Worm (Caenorhabditis elegans) whole organism, L1 larva: ENCODE measurements around the gene F07C3.2.

Experiments
- C16A3.4 ChIP-seq: fragments of 150-350 bp; optimal IDR thresholded peaks from 2 replicates; lab custom pipeline; 2014; ENCODE audit warnings: missing biosample characterization, missing genetic modification characterization
- Y116A8C.19 ChIP-seq: sonication (generic microtip); optimal IDR thresholded peaks from 2 replicates; lab custom pipeline; 2016; ENCODE audit warnings: missing compliant biosample characterization, missing genetic modification characterization, borderline replicate concordance
- alr-1 ChIP-seq: fragments of 200-800 bp; sonication (Bioruptor generic); optimal IDR thresholded peaks from 2 replicates; lab custom pipeline; 2018; ENCODE audit warnings: borderline replicate concordance, mild to moderate bottlenecking, missing genetic modification characterization, missing compliant biosample characterization
- aly-2 ChIP-seq: fragments of 150-350 bp; optimal IDR thresholded peaks from 2 replicates; lab custom pipeline; 2014; ENCODE audit warnings: missing biosample characterization, missing genetic modification characterization
- ceh-88 ChIP-seq: fragments of 200-800 bp; sonication (Bioruptor generic); IDR thresholded peaks from 2 replicates; pipeline ENCODE4 v1.3.6; 2022; ENCODE audit warnings: missing genetic modification characterization, missing compliant biosample characterization
- efl-1 ChIP-seq, 4 experiments: fragments of 150-350 bp; optimal IDR thresholded peaks in 3 of 4; peaks in 1 of 4; 1 replicate in 1 of 4; 2 replicates in 3 of 4; lab custom pipeline; 2014; ENCODE audit warnings: missing biosample characterization in 2 of 4, missing genetic modification characterization in 2 of 4, missing genetic modification reagents in 2 of 4
- egl-27 ChIP-seq, 2 experiments: fragments of 150-350 bp in 1 of 2; sonication (generic microtip); optimal IDR thresholded peaks; 3 replicates each; lab custom pipeline; 2017 to 2018; ENCODE audit warnings: missing biosample characterization in 2 of 2, missing genetic modification characterization in 2 of 2, missing genetic modification reagents in 2 of 2
- elt-2 ChIP-seq: sonication (generic microtip); optimal IDR thresholded peaks from 2 replicates; lab custom pipeline; 2016; ENCODE audit warnings: missing genetic modification characterization, mild to moderate bottlenecking, inconsistent platforms, missing compliant biosample characterization, missing genetic modification reagents
- elt-3 ChIP-seq, 6 experiments: fragments of 150-350 bp in 1 of 6; sonication (generic microtip); optimal IDR thresholded peaks; 2 replicates each; lab custom pipeline; 2017 to 2018; ENCODE audit warnings: missing biosample characterization in 6 of 6, missing genetic modification characterization in 6 of 6, inconsistent platforms in 1 of 6
- ets-5 ChIP-seq: fragments of 200-800 bp; sonication (Bioruptor generic); IDR thresholded peaks from 2 replicates; pipeline ENCODE4 v1.3.6; 2022; ENCODE audit warnings: missing genetic modification characterization, missing compliant biosample characterization
- fkh-8 ChIP-seq: sonication (generic microtip); optimal IDR thresholded peaks from 2 replicates; lab custom pipeline; 2016; ENCODE audit warnings: mild to moderate bottlenecking, missing genetic modification characterization, missing compliant biosample characterization
- fos-1 ChIP-seq: fragments of 150-350 bp; optimal IDR thresholded peaks from 2 replicates; lab custom pipeline; 2014; ENCODE audit warnings: missing biosample characterization, missing genetic modification characterization
- hlh-17 ChIP-seq: fragments of 200-800 bp; sonication (Bioruptor generic); optimal IDR thresholded peaks from 2 replicates; lab custom pipeline; 2018; ENCODE audit warnings: missing genetic modification characterization, mild to moderate bottlenecking, missing compliant biosample characterization, moderate library complexity, borderline replicate concordance
- hlh-4 ChIP-seq: sonication (generic microtip); optimal IDR thresholded peaks from 2 replicates; lab custom pipeline; 2016; ENCODE audit warnings: mild to moderate bottlenecking, missing genetic modification characterization, missing compliant biosample characterization
- hpl-2 ChIP-seq: fragments of 150-350 bp; optimal IDR thresholded peaks from 2 replicates; lab custom pipeline; 2014; ENCODE audit warnings: missing biosample characterization, missing genetic modification reagents, missing genetic modification characterization
- isw-1 ChIP-seq: fragments of 200-800 bp; sonication (Bioruptor generic); IDR thresholded peaks from 2 replicates; pipeline ENCODE4 v1.3.6; 2022; ENCODE audit warnings: missing genetic modification characterization, missing compliant biosample characterization
- jun-1 ChIP-seq: fragments of 150-350 bp; optimal IDR thresholded peaks from 2 replicates; lab custom pipeline; 2014; ENCODE audit warnings: missing biosample characterization, missing genetic modification reagents, missing genetic modification characterization
- lin-14 ChIP-seq: fragments of 200-800 bp; sonication (Bioruptor generic); optimal IDR thresholded peaks from 2 replicates; lab custom pipeline; 2018; ENCODE audit warnings: mild to moderate bottlenecking, missing genetic modification characterization, moderate library complexity, missing compliant biosample characterization
- lin-35 ChIP-seq, 2 experiments: fragments of 150-350 bp; optimal IDR thresholded peaks; 2 replicates each; lab custom pipeline; 2014; ENCODE audit warnings: missing biosample characterization in 2 of 2, missing genetic modification characterization in 2 of 2, missing genetic modification reagents in 2 of 2
- lin-39 ChIP-seq: fragments of 150-350 bp; optimal IDR thresholded peaks from 2 replicates; lab custom pipeline; 2014; ENCODE audit warnings: missing biosample characterization, missing genetic modification reagents, missing genetic modification characterization
- lir-3 ChIP-seq: sonication (generic microtip); optimal IDR thresholded peaks from 2 replicates; lab custom pipeline; 2016; ENCODE audit warnings: mild to moderate bottlenecking, missing genetic modification characterization, moderate library complexity, missing compliant biosample characterization; ENCODE audit not compliant: poor library complexity
- lsy-2 ChIP-seq, 2 experiments: fragments of 150-350 bp; optimal IDR thresholded peaks; 2 replicates each; lab custom pipeline; 2014; ENCODE audit warnings: missing biosample characterization in 2 of 2, missing genetic modification characterization in 2 of 2
- mab-9 ChIP-seq: fragments of 200-800 bp; sonication (Bioruptor generic); IDR thresholded peaks from 2 replicates; pipeline ENCODE4 v1.3.6; 2022; ENCODE audit warnings: missing genetic modification reagents, missing genetic modification characterization, missing compliant biosample characterization
- mdl-1 ChIP-seq, 2 experiments: fragments of 150-350 bp; optimal IDR thresholded peaks; 2 replicates each; lab custom pipeline; 2014 to 2017; ENCODE audit warnings: missing biosample characterization in 2 of 2, missing genetic modification characterization in 2 of 2, inconsistent platforms in 1 of 2
- mep-1 ChIP-seq: fragments of 150-350 bp; optimal IDR thresholded peaks from 2 replicates; lab custom pipeline; 2014; ENCODE audit warnings: missing biosample characterization, missing genetic modification characterization
- nhr-20 ChIP-seq: sonication (generic microtip); optimal IDR thresholded peaks from 2 replicates; lab custom pipeline; 2016; ENCODE audit warnings: mild to moderate bottlenecking, missing genetic modification characterization, missing compliant biosample characterization
- nhr-28 ChIP-seq: fragments of 150-350 bp; optimal IDR thresholded peaks from 2 replicates; lab custom pipeline; 2014; ENCODE audit warnings: missing biosample characterization, missing genetic modification characterization
- nhr-71 ChIP-seq: sonication (generic microtip); optimal IDR thresholded peaks from 2 replicates; lab custom pipeline; 2016; ENCODE audit warnings: mild to moderate bottlenecking, missing genetic modification characterization, moderate library complexity, missing compliant biosample characterization
- nhr-76 ChIP-seq: sonication (generic microtip); optimal IDR thresholded peaks from 2 replicates; lab custom pipeline; 2017; ENCODE audit warnings: missing biosample characterization, missing genetic modification characterization
- nhr-85 ChIP-seq: sonication (generic microtip); peaks from one replicate; lab custom pipeline; 2016; ENCODE audit warnings: missing genetic modification characterization, inconsistent platforms, missing compliant biosample characterization
- pag-3 ChIP-seq: sonication (generic microtip); optimal IDR thresholded peaks from 2 replicates; lab custom pipeline; 2017; ENCODE audit warnings: missing genetic modification characterization, mild to moderate bottlenecking, missing compliant biosample characterization, antibody characterized with exemption, borderline replicate concordance; ENCODE audit not compliant: insufficient read depth
- pqm-1 ChIP-seq: sonication (generic microtip); optimal IDR thresholded peaks from 3 replicates; lab custom pipeline; 2017; ENCODE audit warnings: missing biosample characterization, missing genetic modification characterization
- rnt-1 ChIP-seq: sonication (generic microtip); optimal IDR thresholded peaks from 2 replicates; lab custom pipeline; 2016; ENCODE audit warnings: mild to moderate bottlenecking, missing genetic modification characterization, moderate library complexity, missing compliant biosample characterization
- snu-23 ChIP-seq: sonication (generic microtip); optimal IDR thresholded peaks from 2 replicates; lab custom pipeline; 2016; ENCODE audit warnings: missing genetic modification characterization, missing compliant biosample characterization
- sox-4 ChIP-seq: sonication (generic microtip); optimal IDR thresholded peaks from 2 replicates; lab custom pipeline; 2016; ENCODE audit warnings: missing genetic modification characterization, missing compliant biosample characterization
- sup-37 ChIP-seq: fragments of 200-800 bp; sonication (Bioruptor generic); optimal IDR thresholded peaks from 2 replicates; lab custom pipeline; 2018; ENCODE audit warnings: mild to moderate bottlenecking, missing genetic modification characterization, missing compliant biosample characterization
- swsn-7 ChIP-seq: sonication (generic microtip); optimal IDR thresholded peaks from 2 replicates; lab custom pipeline; 2016; ENCODE audit warnings: missing genetic modification characterization, missing compliant biosample characterization
- unc-130 ChIP-seq: fragments of 150-350 bp; optimal IDR thresholded peaks from 2 replicates; lab custom pipeline; 2017; ENCODE audit warnings: missing biosample characterization, missing genetic modification characterization, inconsistent platforms
- unc-98 ChIP-seq: fragments of 200-800 bp; sonication (Bioruptor generic); IDR thresholded peaks from 2 replicates; pipeline ENCODE4 v1.3.6; 2022; ENCODE audit warnings: missing genetic modification characterization, missing compliant biosample characterization
- vab-15 ChIP-seq: sonication (generic microtip); optimal IDR thresholded peaks from 2 replicates; lab custom pipeline; 2017; ENCODE audit warnings: missing genotype, mild to moderate bottlenecking, missing genetic modification characterization, missing compliant biosample characterization
- xbp-1 ChIP-seq: sonication (generic microtip); optimal IDR thresholded peaks from 2 replicates; lab custom pipeline; 2016; ENCODE audit warnings: missing genetic modification characterization, missing compliant biosample characterization
- zag-1 ChIP-seq: fragments of 150-350 bp; optimal IDR thresholded peaks from 2 replicates; lab custom pipeline; 2014; ENCODE audit warnings: missing biosample characterization, missing genetic modification characterization
- ztf-11 ChIP-seq, 2 experiments: sonication (generic microtip); optimal IDR thresholded peaks; 2 replicates each; lab custom pipeline; 2016 to 2017; ENCODE audit warnings: missing genetic modification characterization in 2 of 2, missing biosample characterization in 1 of 2, missing compliant biosample characterization in 1 of 2
- ztf-4 ChIP-seq: fragments of 150-350 bp; optimal IDR thresholded peaks from 2 replicates; lab custom pipeline; 2014; ENCODE audit warnings: missing biosample characterization, missing genetic modification characterization

F07C3.2 gene

ce11 chrV:9186028-9186427, 39.9 kb upstream of the F07C3.2 start (continued):
- no peak for TF ChIP-seq snu-23 (GFP tag; lab: Kevin White, UChicago)
- TF ChIP-seq nhr-76: no peak
- no peak for TF ChIP-seq lir-3 (tag; lab: Kevin White, UChicago)
- TF ChIP-seq hlh-4 (tag; lab: Kevin White, UChicago): no peak
- no peak for TF ChIP-seq xbp-1 (tag; lab: Kevin White, UChicago)
- TF ChIP-seq zag-1: no peak
- TF ChIP-seq sup-37 (GFP tag; lab: Kevin White, UChicago): no peak
- no peak for TF ChIP-seq ztf-11 (tag; optimal IDR thresholded peaks at IDR 0.05; lab: Kevin White, UChicago)
- TF ChIP-seq ztf-4: no peak
- TF ChIP-seq egl-27 (tag; optimal IDR thresholded peaks at IDR 0.05; lab: Kevin White, UChicago): no peak
- no peak for TF ChIP-seq hpl-2 (GFP tag; lab: Kevin White, UChicago)
- no peak for TF ChIP-seq jun-1 (tag; lab: Kevin White, UChicago)
- TF ChIP-seq unc-98: no peak
- no peak for TF ChIP-seq pqm-1 (tag; lab: Kevin White, UChicago)
- no peak for TF ChIP-seq mdl-1 (tag; optimal IDR thresholded peaks at IDR 0.05; lab: Kevin White, UChicago)
- no peak for TF ChIP-seq vab-15
- no peak for TF ChIP-seq fos-1
- peak; percentile 48 for TF ChIP-seq sox-4
- TF ChIP-seq alr-1 (tag; lab: Kevin White, UChicago): no peak
- no peak for TF ChIP-seq nhr-20 (tag; lab: Kevin White, UChicago)
- no peak for TF ChIP-seq lin-39 (tag; lab: Kevin White, UChicago)
- TF ChIP-seq nhr-28 (tag; lab: Kevin White, UChicago): no peak
- no peak for TF ChIP-seq efl-1 (optimal IDR thresholded peaks at IDR 0.05; lab: Kevin White, UChicago)
- peak in 1 of 2 experiments; percentile 59 for TF ChIP-seq efl-1 (GFP tag; optimal IDR thresholded peaks at IDR 0.05 in 1 of 2; lab: Kevin White, UChicago)
- TF ChIP-seq ceh-88: no peak
- TF ChIP-seq isw-1 (GFP tag; lab: Robert Waterston, UW): no peak
- no peak for TF ChIP-seq nhr-85
- no peak for TF ChIP-seq ets-5 (GFP tag; lab: Robert Waterston, UW)
- TF ChIP-seq aly-2 (tag; lab: Kevin White, UChicago): no peak
- TF ChIP-seq elt-3 (tag; optimal IDR thresholded peaks at IDR 0.05; lab: Kevin White, UChicago): no peak
- no peak for TF ChIP-seq pag-3
- TF ChIP-seq lsy-2 (tag; optimal IDR thresholded peaks at IDR 0.05; lab: Kevin White, UChicago): no peak
- no peak for TF ChIP-seq mab-9 (GFP tag; lab: Robert Waterston, UW)
- TF ChIP-seq nhr-71 (tag; lab: Kevin White, UChicago): peak; percentile 29
- no peak for TF ChIP-seq C16A3.4 (tag; lab: Kevin White, UChicago)
- TF ChIP-seq elt-2 (tag; lab: Kevin White, UChicago): no peak
- no peak for TF ChIP-seq swsn-7 (tag; lab: Kevin White, UChicago)
- TF ChIP-seq mep-1 (tag; lab: Kevin White, UChicago): no peak
- peak; percentile 68 for TF ChIP-seq fkh-8 (tag; lab: Kevin White, UChicago)
- no peak for TF ChIP-seq Y116A8C.19 (tag; lab: Kevin White, UChicago)
- TF ChIP-seq unc-130: no peak
- peak; percentile 3 for TF ChIP-seq lin-14 (GFP tag; lab: Kevin White, UChicago)
- TF ChIP-seq hlh-17 (GFP tag; lab: Kevin White, UChicago): no peak
- TF ChIP-seq lin-35 (GFP tag; optimal IDR thresholded peaks at IDR 0.05; lab: Kevin White, UChicago): no peak
- TF ChIP-seq rnt-1: no peak
